Worm (Caenorhabditis elegans): ENCODE measurements around the gene F41H10.2.

- no peak for TF ChIP-seq tbx-37 (GFP tag; conservative IDR thresholded peaks at IDR 0.05)
- TF ChIP-seq tbx-11 (GFP tag; IDR thresholded peaks at IDR 0.05): no peak
- TF ChIP-seq ama-1 (optimal IDR thresholded peaks at IDR 0.05): no peak
Measured at ce11 chrIV:5409112-5409511, 27.7 kb downstream of the F41H10.2 start.
